Fruit fly (Drosophila melanogaster): Measurements from ENCODE around the gene wupA.

wupA gene

DNA sequence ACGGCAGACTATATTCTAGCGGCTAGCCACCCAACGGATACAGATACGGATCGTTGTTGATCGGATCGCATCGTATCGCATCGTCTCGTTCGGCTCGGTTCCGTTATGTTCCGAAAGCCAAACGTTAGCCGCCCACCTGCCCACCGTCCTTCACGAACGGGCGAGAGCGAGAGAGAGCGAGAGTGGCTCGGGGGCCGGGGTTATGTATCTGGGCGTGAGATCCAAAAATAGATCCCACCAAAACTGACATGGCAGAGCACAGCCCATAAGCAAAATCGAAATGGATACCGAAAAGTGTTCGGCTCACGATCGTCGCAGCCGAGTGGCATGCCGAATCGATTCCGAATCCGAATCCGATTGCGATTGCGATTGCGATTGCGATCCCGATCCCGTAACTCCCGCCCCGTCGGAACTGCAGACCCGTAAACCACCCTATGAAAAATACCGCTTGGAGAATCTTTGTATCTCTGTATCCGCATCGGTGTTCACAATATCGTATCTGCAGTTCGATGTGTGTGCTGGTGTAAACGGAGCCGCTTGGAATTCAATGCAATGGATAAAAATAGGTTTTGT lies at the start of gene wupA:
TSS of gene wupA (minus strand) at position 112 of the 573 bp plus-strand sequence.
- TF ChIP-seq noc (tag; optimal IDR thresholded peaks at IDR 0.05) = no peak

DNA sequence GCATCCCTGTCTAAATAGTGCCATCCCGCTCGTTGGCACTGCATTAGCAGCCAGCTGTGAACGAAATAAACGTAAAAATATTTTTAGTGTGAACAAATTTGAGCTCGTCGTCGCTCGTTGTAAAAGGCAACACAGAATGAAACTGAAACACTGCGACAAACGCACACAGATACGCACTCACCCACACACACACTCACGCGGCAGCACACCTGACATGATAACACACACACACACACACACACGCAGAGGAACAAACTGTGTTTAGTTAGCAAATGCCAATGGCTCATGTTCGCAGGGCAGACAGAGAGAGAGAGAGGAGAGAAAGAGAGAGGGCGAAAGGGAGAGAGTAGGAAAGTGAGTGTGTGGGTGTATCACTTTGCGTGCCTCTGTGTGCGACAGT lies 42.2 kb upstream of the wupA start:
- no peak for TF ChIP-seq noc (tag; optimal IDR thresholded peaks at IDR 0.05)

dm6 chrX:18154955-18155419 lies 38.3 kb upstream of the wupA start, which contains the start of gene Frq1:
Gene Frq1, plus strand, starts transcription at chrX:18155369.
- TF ChIP-seq noc (tag; optimal IDR thresholded peaks at IDR 0.05) = no peak

dm6 chrX:18153001-18153400 lies 36.3 kb upstream of the wupA start:
- TF ChIP-seq noc (tag; optimal IDR thresholded peaks at IDR 0.05) = no peak

DNA sequence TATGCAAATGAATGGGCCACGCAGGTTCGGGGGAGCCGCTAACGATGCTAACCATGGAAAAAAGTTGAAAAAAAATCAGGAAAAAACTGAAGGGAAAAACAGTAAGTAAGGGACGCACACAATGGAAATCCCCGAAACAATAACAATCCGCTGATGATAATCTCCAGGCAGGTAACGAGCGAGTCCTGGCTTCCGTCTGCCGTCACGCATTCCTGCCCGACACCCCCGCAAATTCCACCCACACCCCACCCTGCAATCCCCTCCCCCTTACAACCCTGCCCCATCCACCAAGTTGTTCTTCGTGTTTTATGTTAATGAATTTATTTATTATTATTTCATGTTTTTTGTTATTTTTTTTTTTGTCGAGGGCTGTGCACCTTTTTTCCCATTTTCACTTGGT lies 34.6 kb upstream of the wupA start:
- TF ChIP-seq noc (tag; optimal IDR thresholded peaks at IDR 0.05) = no peak

- TF ChIP-seq noc (tag; optimal IDR thresholded peaks at IDR 0.05) = no peak
Observed at dm6 chrX:18149292-18149691, 32.6 kb upstream of the wupA start.

DNA sequence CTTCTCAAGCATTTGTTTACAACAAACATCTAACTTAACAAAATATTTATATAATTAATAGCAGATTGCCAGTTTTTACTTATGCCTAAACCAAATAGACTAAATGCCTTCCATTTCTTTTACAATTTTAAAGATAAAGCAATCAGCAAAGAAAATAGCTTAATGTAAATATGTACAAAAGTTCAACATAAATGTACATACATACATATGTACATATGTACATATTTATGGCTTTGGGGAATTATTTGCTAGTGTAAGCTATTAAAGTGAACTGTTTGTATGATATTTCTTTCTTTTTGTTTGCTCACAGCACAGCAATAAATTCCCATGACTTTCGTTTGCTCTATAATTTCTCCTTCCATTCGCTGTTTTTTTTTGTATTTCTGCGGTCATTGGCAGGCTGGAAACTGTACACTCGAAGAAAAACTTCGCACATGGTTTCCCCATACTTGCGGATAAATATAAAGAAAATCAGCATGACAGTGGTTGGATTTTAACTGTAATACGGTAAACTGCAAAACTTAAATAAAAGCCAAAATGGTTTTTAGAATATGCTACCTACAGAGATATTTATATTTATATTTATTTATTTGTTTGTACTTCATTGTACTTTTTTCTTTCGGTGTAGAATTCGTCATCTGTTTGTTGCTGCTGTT lies 24.3 kb upstream of the wupA start:
- TF ChIP-seq noc (tag; optimal IDR thresholded peaks at IDR 0.05) = no peak

- TF ChIP-seq noc (tag; optimal IDR thresholded peaks at IDR 0.05) = no peak
Observed at dm6 chrX:18139950-18140349, 23.2 kb upstream of the wupA start.

- no peak for TF ChIP-seq noc (tag; optimal IDR thresholded peaks at IDR 0.05)
Observed at dm6 chrX:18138297-18138696, 21.6 kb upstream of the wupA start, which contains the start of gene CG43229. Gene CG43229, plus strand, starts transcription at chrX:18138542.

DNA sequence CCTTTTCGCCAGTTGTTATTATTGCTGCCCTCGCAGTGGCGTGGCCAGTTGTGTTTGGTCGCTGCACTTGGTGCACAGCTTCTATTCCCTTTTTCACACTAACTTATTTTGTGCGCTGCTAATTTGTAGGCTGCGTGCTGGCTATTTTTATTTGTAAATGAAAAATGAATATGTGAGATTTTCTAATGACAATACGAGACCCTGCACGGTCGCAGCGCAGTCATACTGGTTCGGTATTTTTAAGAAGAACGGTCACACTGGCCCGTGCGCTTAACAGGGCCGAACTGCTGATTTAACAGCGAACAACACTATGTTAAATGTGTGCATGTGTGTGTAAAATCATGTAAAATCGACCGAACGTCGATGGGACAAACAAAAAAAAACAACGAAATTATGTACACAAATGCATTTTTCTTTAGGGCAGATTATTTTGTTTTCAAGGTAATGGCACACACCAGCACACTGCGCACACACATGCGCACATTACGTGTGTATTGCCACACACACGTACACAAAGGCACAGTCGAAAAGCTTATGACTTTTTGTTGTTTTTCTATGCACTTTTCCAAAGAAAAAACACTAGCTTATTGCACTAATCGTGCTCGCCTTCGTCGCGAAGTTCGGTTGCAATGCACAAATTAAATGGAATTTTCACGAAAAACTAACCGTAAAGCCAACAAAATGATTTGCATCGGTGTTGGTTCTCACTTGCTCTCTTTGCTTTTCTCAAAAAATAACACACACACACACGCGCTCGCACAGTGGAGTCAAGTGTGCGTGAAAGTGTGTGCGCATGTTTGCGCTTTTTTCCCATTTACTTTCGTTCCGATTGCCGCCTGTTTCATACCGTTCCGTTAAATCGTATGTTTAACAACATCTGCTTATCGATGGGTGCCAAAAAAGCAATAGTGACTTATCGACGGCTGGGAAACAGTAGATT lies 20.5 kb upstream of the wupA start, which contains the start of gene ari-1:
TSS of gene ari-1 (minus strand) at position 875 of the 940 bp plus-strand sequence.
- no peak for TF ChIP-seq noc (tag; optimal IDR thresholded peaks at IDR 0.05)

DNA sequence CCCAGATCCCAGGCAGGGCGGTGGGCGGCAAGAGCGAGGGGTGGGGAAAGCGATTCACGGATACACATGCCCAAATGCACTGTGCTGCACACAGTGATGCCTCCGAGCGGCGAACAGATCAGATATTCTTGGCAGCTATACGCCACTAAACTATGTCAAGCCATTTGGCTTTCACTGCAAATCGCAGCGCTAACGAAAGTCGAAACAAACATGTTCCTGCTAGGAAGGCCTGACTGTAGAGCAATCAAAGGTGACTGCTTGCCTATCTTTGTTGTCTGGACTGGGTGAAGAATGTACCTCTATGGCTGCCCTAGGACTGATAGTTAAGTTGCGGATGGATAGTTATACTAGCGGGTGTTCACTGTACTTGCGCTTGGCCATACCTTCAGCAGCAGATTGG lies 19.3 kb upstream of the wupA start:
- no peak for TF ChIP-seq noc (tag; optimal IDR thresholded peaks at IDR 0.05)

DNA sequence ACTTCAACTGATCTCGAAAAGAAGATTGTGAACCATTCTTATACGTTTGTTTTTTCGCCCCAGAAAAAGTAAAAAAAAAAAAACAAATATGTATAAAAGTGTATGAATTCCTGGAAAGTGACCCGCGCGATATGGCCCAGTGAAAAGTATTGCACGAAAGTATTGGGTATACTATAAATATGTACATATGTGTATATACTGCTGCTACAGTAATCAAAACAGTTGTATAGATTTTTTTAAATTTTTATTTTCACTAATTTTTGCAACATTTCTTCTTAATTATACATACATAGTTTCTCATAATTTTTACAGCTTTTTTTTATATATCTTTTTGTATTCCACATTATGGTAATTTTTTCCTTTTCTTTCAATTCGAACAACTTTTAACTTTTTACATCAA lies 13.4 kb upstream of the wupA start, which contains the start of gene CG43133:
TSS of gene CG43133 (minus strand) at position 11 of the 400 bp plus-strand sequence.
- TF ChIP-seq noc (tag; optimal IDR thresholded peaks at IDR 0.05) = no peak

- TF ChIP-seq noc (tag; optimal IDR thresholded peaks at IDR 0.05) = no peak
Observed at dm6 chrX:18129297-18129696, 12.6 kb upstream of the wupA start.

dm6 chrX:18125520-18125919 lies 8.8 kb upstream of the wupA start:
- TF ChIP-seq noc (tag; optimal IDR thresholded peaks at IDR 0.05) = no peak

DNA sequence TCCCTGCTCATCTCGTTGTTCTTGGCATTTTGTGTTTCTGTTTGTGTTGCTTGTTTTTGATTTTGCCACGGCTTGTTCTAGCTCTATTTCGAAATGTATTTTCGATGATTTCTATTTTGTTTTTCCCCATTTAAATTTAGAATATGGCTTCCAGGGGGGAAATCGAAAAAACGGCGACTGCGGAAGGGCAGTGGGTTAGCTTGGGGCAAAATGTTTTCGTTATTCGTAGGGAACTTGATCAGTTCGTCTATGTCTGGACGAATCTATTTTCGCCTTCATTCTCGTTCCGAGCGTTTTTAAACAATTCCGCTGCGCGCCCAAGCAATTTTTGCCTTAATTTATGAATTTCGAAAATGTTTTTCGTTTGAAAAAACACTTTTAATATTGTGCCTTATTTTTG lies 1.8 kb upstream of the wupA start:
- TF ChIP-seq noc (tag; optimal IDR thresholded peaks at IDR 0.05) = no peak

dm6 chrX:18114770-18115169 lies 2.0 kb downstream of the wupA start:
- no peak for TF ChIP-seq noc (tag; optimal IDR thresholded peaks at IDR 0.05)

Data from whole organism, larva.